Worm (Caenorhabditis elegans): ENCODE data around the gene hint-3.

DNA sequence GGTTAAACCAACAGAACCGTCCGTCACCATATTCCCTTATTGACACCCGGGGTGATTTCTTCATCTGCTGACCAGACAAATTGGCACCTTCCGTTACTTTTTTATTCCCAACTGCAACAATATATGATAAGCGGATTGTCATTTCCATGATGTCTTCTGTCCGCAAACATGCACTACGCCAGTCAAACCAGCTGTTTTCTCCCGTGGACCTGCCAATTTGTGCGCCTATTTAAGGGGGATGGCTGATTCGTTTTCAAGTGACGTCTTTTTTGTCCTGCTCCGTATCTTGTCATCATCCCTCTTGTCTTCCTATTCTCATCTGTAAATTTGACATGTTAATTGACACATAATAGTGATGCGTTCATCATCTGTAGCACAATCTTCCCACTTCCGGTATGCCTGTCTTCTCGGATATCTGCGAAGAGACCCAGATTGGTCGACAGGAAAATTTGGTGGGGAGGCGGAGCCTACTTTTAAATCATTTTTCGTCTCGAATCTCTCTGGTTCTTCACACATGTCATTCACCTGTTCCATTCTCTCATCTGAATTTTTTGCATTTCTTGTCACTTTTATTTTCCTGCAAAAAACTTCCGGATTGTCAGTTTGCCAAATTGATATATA, 12.2 kb upstream of the hint-3 start:
- TF ChIP-seq fkh-10 (GFP tag; optimal IDR thresholded peaks at IDR 0.05) (no peak), tbx-2 (tag; optimal IDR thresholded peaks at IDR 0.05) (no peak), sea-2 (GFP tag; optimal IDR thresholded peaks at IDR 0.05) (no peak), nhr-28 (tag; optimal IDR thresholded peaks at IDR 0.05) (no peak), mdl-1 (tag; optimal IDR thresholded peaks at IDR 0.05) (no peak), lin-39 (tag; optimal IDR thresholded peaks at IDR 0.05) (no peak), nfya-1 (tag; optimal IDR thresholded peaks at IDR 0.05; ENCODE audit: insufficient read depth) (no peak), ztf-4 (tag; optimal IDR thresholded peaks at IDR 0.05) (no peak)
